Fruit fly (Drosophila melanogaster) whole organism, embryonic: ENCODE results near the gene Myo31DF.

Source experiments
- Blimp-1 ChIP-seq: fragments of 200-800 bp; sonication (Bioruptor generic); optimal IDR thresholded peaks from 3 replicates; lab custom pipeline; 2018; ENCODE audit warnings: missing biosample characterization, missing genetic modification characterization, mild to moderate bottlenecking, moderate library complexity, missing genetic modification reagents
- CG10267 ChIP-seq: fragments of 200-800 bp; sonication (Bioruptor generic); optimal IDR thresholded peaks from 2 replicates; lab custom pipeline; 2018; ENCODE audit warnings: missing biosample characterization, mild to moderate bottlenecking, missing genetic modification characterization, moderate library complexity
- CG10366 ChIP-seq: fragments of 200-800 bp; sonication (Bioruptor generic); IDR thresholded peaks from 2 replicates; pipeline ENCODE4 v1.3.6; 2022; ENCODE audit warnings: missing biosample characterization, missing genetic modification characterization
- CG10565 ChIP-seq: fragments of 200-800 bp; sonication (Bioruptor generic); optimal IDR thresholded peaks from 3 replicates; lab custom pipeline; 2016; ENCODE audit warnings: missing biosample characterization, mild to moderate bottlenecking, missing genetic modification characterization
- CG11085 ChIP-seq: fragments of 200-800 bp; sonication (Bioruptor generic); IDR thresholded peaks from 2 replicates; pipeline ENCODE4 v1.3.6; 2022; ENCODE audit warnings: missing biosample characterization, missing genetic modification characterization
- CG12299 ChIP-seq: fragments of 200-800 bp; sonication (Bioruptor generic); optimal IDR thresholded peaks from 2 replicates; lab custom pipeline; 2018; ENCODE audit warnings: missing biosample characterization, mild to moderate bottlenecking, missing genetic modification characterization
- CG14441 ChIP-seq: fragments of 200-800 bp; sonication (Bioruptor generic); IDR thresholded peaks from 2 replicates; pipeline ENCODE4 v1.3.6; 2022; ENCODE audit warnings: missing biosample characterization, missing genetic modification characterization
- CG14710 ChIP-seq: fragments of 200-800 bp; sonication (Bioruptor generic); optimal IDR thresholded peaks from 3 replicates; lab custom pipeline; 2019; ENCODE audit warnings: missing biosample characterization, mild to moderate bottlenecking, missing genetic modification characterization, moderate library complexity
- CG1603 ChIP-seq: fragments of 200-800 bp; sonication (Bioruptor generic); optimal IDR thresholded peaks from 2 replicates; lab custom pipeline; 2019; ENCODE audit warnings: missing biosample characterization, mild to moderate bottlenecking, missing genetic modification characterization, moderate library complexity
- CG17359 ChIP-seq: fragments of 200-800 bp; sonication (Bioruptor generic); optimal IDR thresholded peaks from 3 replicates; lab custom pipeline; 2018; ENCODE audit warnings: missing biosample characterization, mild to moderate bottlenecking, missing genetic modification characterization, moderate library complexity
- CG17385 ChIP-seq: fragments of 200-800 bp; sonication (Bioruptor generic); optimal IDR thresholded peaks from 3 replicates; lab custom pipeline; 2018; ENCODE audit warnings: missing biosample characterization, mild to moderate bottlenecking, missing genetic modification characterization
- CG2116 ChIP-seq: fragments of 200-800 bp; sonication (Bioruptor generic); optimal IDR thresholded peaks from 3 replicates; lab custom pipeline; 2018; ENCODE audit warnings: missing biosample characterization, mild to moderate bottlenecking, missing genetic modification characterization
- CG2712 ChIP-seq: fragments of 200-800 bp; optimal IDR thresholded peaks from 3 replicates; lab custom pipeline; 2019; ENCODE audit warnings: missing biosample characterization, mild to moderate bottlenecking, missing genetic modification characterization, moderate library complexity
- CG3726 ChIP-seq: fragments of 200-800 bp; sonication (Bioruptor generic); IDR thresholded peaks from 3 replicates; pipeline ENCODE4, ENCODE4 v1.3.6; 2022; ENCODE audit warnings: missing biosample characterization, missing genetic modification characterization
- CG6813 ChIP-seq: fragments of 200-800 bp; sonication (Bioruptor generic); optimal IDR thresholded peaks from 2 replicates; lab custom pipeline; 2017; ENCODE audit warnings: missing biosample characterization, missing genetic modification characterization, mild to moderate bottlenecking, moderate library complexity, missing genetic modification reagents
- CG9932 ChIP-seq: fragments of 200-800 bp; sonication (Bioruptor generic); IDR thresholded peaks from 2 replicates; pipeline ENCODE4 v1.3.6; 2022; ENCODE audit warnings: missing biosample characterization, missing genetic modification characterization
- E2f1 ChIP-seq: fragments of 200-800 bp; sonication (Bioruptor generic); IDR thresholded peaks from 2 replicates; pipeline ENCODE4 v1.3.6; 2022; ENCODE audit warnings: missing biosample characterization, missing genetic modification characterization
- NC2α ChIP-seq: fragments of 200-800 bp; sonication (Bioruptor generic); optimal IDR thresholded peaks from 2 replicates; lab custom pipeline; 2016; ENCODE audit warnings: missing biosample characterization, missing genetic modification characterization
- Oaz ChIP-seq: fragments of 200-800 bp; sonication (Bioruptor generic); IDR thresholded peaks from 2 replicates; pipeline ENCODE4 v1.3.6; 2022; ENCODE audit warnings: missing biosample characterization, missing genetic modification characterization
- PHDP ChIP-seq: fragments of 200-800 bp; sonication (Bioruptor generic); optimal IDR thresholded peaks from 3 replicates; lab custom pipeline; 2018; ENCODE audit warnings: missing biosample characterization, mild to moderate bottlenecking, missing genetic modification characterization, moderate library complexity
- Spps ChIP-seq: fragments of 200-800 bp; sonication (Bioruptor generic); optimal IDR thresholded peaks from 2 replicates; lab custom pipeline; 2018; ENCODE audit warnings: missing biosample characterization, mild to moderate bottlenecking, missing genetic modification characterization
- ap ChIP-seq: fragments of 200-800 bp; sonication (Bioruptor generic); IDR thresholded peaks from 2 replicates; pipeline ENCODE4 v1.3.6; 2022; ENCODE audit warnings: missing biosample characterization, missing genetic modification characterization
- ase ChIP-seq: fragments of 200-800 bp; sonication (Bioruptor generic); IDR thresholded peaks from 3 replicates; pipeline ENCODE4 v1.3.6; 2022; ENCODE audit warnings: missing biosample characterization, missing genetic modification characterization
- bsh ChIP-seq, 2 experiments: fragments of 200-800 bp; sonication (Bioruptor generic); optimal IDR thresholded peaks; 2 replicates each; lab custom pipeline; 2017 to 2018; ENCODE audit warnings: mild to moderate bottlenecking in 2 of 2, missing biosample characterization in 2 of 2, missing genetic modification characterization in 2 of 2, moderate library complexity in 1 of 2
- caup ChIP-seq: fragments of 200-800 bp; sonication (Bioruptor generic); optimal IDR thresholded peaks from 3 replicates; lab custom pipeline; 2017; ENCODE audit warnings: missing biosample characterization, mild to moderate bottlenecking, missing genetic modification characterization, moderate library complexity; ENCODE audit not compliant: severe bottlenecking
- chif ChIP-seq, 2 experiments: fragments of 200-800 bp; sonication (Bioruptor generic); optimal IDR thresholded peaks; 3 replicates each; lab custom pipeline; 2016; ENCODE audit warnings: missing biosample characterization in 2 of 2, missing genetic modification characterization in 2 of 2
- chn ChIP-seq: fragments of 200-800 bp; sonication (Bioruptor generic); optimal IDR thresholded peaks from 2 replicates; lab custom pipeline; 2016; ENCODE audit warnings: missing biosample characterization, missing genetic modification characterization
- crol ChIP-seq: fragments of 200-800 bp; sonication (Bioruptor generic); IDR thresholded peaks from 2 replicates; pipeline ENCODE4 v1.3.6; 2022; ENCODE audit warnings: missing biosample characterization, missing genetic modification characterization
- fd96Cb ChIP-seq: fragments of 200-800 bp; sonication (Bioruptor generic); optimal IDR thresholded peaks from 2 replicates; lab custom pipeline; 2018; ENCODE audit warnings: missing biosample characterization, mild to moderate bottlenecking, missing genetic modification characterization, moderate library complexity
- gem ChIP-seq: fragments of 200-800 bp; sonication (Bioruptor generic); optimal IDR thresholded peaks from 2 replicates; lab custom pipeline; 2019; ENCODE audit warnings: missing biosample characterization, mild to moderate bottlenecking, missing genetic modification characterization, moderate library complexity
- grau ChIP-seq: fragments of 200-800 bp; optimal IDR thresholded peaks from 3 replicates; lab custom pipeline; 2019; ENCODE audit warnings: missing biosample characterization, mild to moderate bottlenecking, missing genetic modification characterization, moderate library complexity
- gsb-n ChIP-seq: fragments of 200-800 bp; sonication (Bioruptor generic); optimal IDR thresholded peaks from 3 replicates; lab custom pipeline; 2018; ENCODE audit warnings: missing biosample characterization, mild to moderate bottlenecking, missing genetic modification characterization
- hkb ChIP-seq, 2 experiments: fragments of 200-800 bp in 1 of 2; fragments of >200 bp in 1 of 2; sonication (Bioruptor generic) in 1 of 2; IDR thresholded peaks in 1 of 2; optimal IDR thresholded peaks in 1 of 2; 2 replicates each; pipeline versions ENCODE4 v1.3.6 to Lab custom; 2017 to 2022; ENCODE audit warnings: missing biosample characterization in 1 of 2, missing genetic modification characterization in 1 of 2
- jing ChIP-seq: fragments of 200-800 bp; sonication (Bioruptor generic); optimal IDR thresholded peaks from 2 replicates; lab custom pipeline; 2018; ENCODE audit warnings: missing biosample characterization, mild to moderate bottlenecking, missing genetic modification characterization
- kni ChIP-seq: fragments of 200-800 bp; sonication (Bioruptor generic); optimal IDR thresholded peaks from 3 replicates; lab custom pipeline; 2017; ENCODE audit warnings: mild to moderate bottlenecking, missing biosample characterization, missing genetic modification reagents, missing genetic modification characterization
- lmd ChIP-seq: fragments of 200-800 bp; sonication (Bioruptor generic); IDR thresholded peaks from 2 replicates; pipeline ENCODE4 v1.3.6; 2022; ENCODE audit warnings: missing biosample characterization, missing genetic modification characterization
- pan ChIP-seq, 4 experiments: fragments of >200 bp in 3 of 4; fragments of 200-800 bp in 1 of 4; sonication (Bioruptor generic) in 1 of 4; optimal IDR thresholded peaks in 3 of 4; IDR thresholded peaks in 1 of 4; 2 replicates each; pipeline versions ENCODE4 v1.3.6 to Lab custom; 2017 to 2022; ENCODE audit warnings: missing biosample characterization in 2 of 4, missing genetic modification characterization in 2 of 4, mixed read lengths in 1 of 4
- pb ChIP-seq: fragments of 200-800 bp; sonication (Bioruptor generic); optimal IDR thresholded peaks from 3 replicates; lab custom pipeline; 2016; ENCODE audit warnings: missing biosample characterization, missing genetic modification characterization
- phol ChIP-seq: fragments of 200-800 bp; sonication (Bioruptor generic); optimal IDR thresholded peaks from 3 replicates; lab custom pipeline; 2018; ENCODE audit warnings: missing biosample characterization, mild to moderate bottlenecking, missing genetic modification characterization, moderate library complexity
- prd ChIP-seq, 3 experiments: fragments of >200 bp in 2 of 3; fragments of 200-800 bp in 1 of 3; sonication (Bioruptor generic) in 1 of 3; optimal IDR thresholded peaks in 2 of 3; IDR thresholded peaks in 1 of 3; 2 replicates in 2 of 3; 3 replicates in 1 of 3; pipeline versions ENCODE4 v1.3.6 to Lab custom; 2017 to 2022; ENCODE audit warnings: missing biosample characterization in 1 of 3, missing genetic modification characterization in 1 of 3
- pzg ChIP-seq: fragments of 200-800 bp; sonication (Bioruptor generic); optimal IDR thresholded peaks from 3 replicates; lab custom pipeline; 2018; ENCODE audit warnings: missing biosample characterization, mild to moderate bottlenecking, missing genetic modification characterization, moderate library complexity
- repo ChIP-seq: fragments of 200-800 bp; sonication (Bioruptor generic); optimal IDR thresholded peaks from 2 replicates; lab custom pipeline; 2016; ENCODE audit warnings: missing biosample characterization, missing genetic modification characterization
- ro ChIP-seq: fragments of 200-800 bp; sonication (Bioruptor generic); IDR thresholded peaks from 2 replicates; pipeline ENCODE4 v1.3.6; 2022; ENCODE audit warnings: missing biosample characterization, missing genetic modification characterization
- row ChIP-seq: fragments of 200-800 bp; sonication (Bioruptor generic); IDR thresholded peaks from 3 replicates; pipeline ENCODE4 v1.3.6; 2022; ENCODE audit warnings: missing biosample characterization, missing genetic modification characterization
- tgo ChIP-seq: fragments of 200-800 bp; sonication (Bioruptor generic); IDR thresholded peaks from 3 replicates; pipeline ENCODE4 v1.3.6; 2022; ENCODE audit warnings: missing biosample characterization, missing genetic modification characterization
- ttk ChIP-seq: fragments of 200-800 bp; sonication (Bioruptor generic); IDR thresholded peaks from 2 replicates; pipeline ENCODE4 v2.1.2; 2022; ENCODE audit warnings: missing biosample characterization, missing genetic modification characterization
- vvl ChIP-seq: fragments of 200-800 bp; sonication (Bioruptor generic); IDR thresholded peaks from 2 replicates; pipeline ENCODE4 v1.3.6; 2022; ENCODE audit warnings: missing biosample characterization, missing genetic modification characterization
- zfh1 ChIP-seq: fragments of 200-800 bp; sonication (Bioruptor generic); IDR thresholded peaks from 3 replicates; pipeline ENCODE4 v1.3.6; 2022; ENCODE audit warnings: missing biosample characterization, missing genetic modification characterization

Gene Myo31DF

DNA sequence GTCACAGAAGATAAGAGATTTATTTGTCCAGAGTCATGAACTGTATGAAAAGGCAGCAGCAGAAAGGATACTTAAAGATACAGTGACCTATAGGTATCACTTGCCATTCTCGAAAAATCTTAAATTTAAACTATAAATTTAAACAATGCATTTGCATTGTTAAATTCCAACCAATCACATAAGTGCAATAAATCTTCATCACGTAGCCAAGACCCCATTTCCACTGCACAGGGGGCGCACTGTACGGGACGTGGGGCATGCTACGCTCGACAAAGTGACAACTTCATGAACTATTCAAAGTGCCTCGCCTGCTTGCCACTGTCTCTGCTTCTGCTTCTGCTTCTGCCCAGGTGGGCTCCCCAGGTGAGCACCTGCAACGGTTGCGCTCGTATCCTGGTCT, 48.7 kb upstream of the Myo31DF start (continued):
- peak; percentile 45; the same call in 2 of the 3 replicates for TF ChIP-seq row (GFP tag; lab: Robert Waterston, UW)
- peak; percentile 14; the same call in 1 of the 2 replicates for TF ChIP-seq ap (GFP tag; lab: Robert Waterston, UW)
- no peak for TF ChIP-seq ro (GFP tag; lab: Robert Waterston, UW)
- TF ChIP-seq CG3726 (GFP tag; lab: Robert Waterston, UW), result 0 out of 3 replicates have a peak, but pooled peaks have one; percentile 52
- peak; percentile 5 for TF ChIP-seq Blimp-1 (GFP tag; lab: Kevin White, UChicago)
- no peak for TF ChIP-seq hkb (optimal IDR thresholded peaks at IDR 0.05; lab: Kevin White, UChicago)
- peak; percentile 31; the same call in 1 of the 2 replicates for TF ChIP-seq hkb (GFP tag; IDR thresholded peaks at IDR 0.05; lab: Robert Waterston, UW)
- TF ChIP-seq PHDP (tag; lab: Kevin White, UChicago), result no peak
- peak; percentile 1 for TF ChIP-seq CG1603 (tag; lab: Kevin White, UChicago)
- TF ChIP-seq prd (optimal IDR thresholded peaks at IDR 0.05; lab: Kevin White, UChicago), result no peak
- TF ChIP-seq prd (GFP tag; IDR thresholded peaks at IDR 0.05; lab: Robert Waterston, UW), result peak; percentile 29; the same call in 1 of the 3 replicates
- TF ChIP-seq CG12299 (tag; lab: Kevin White, UChicago), result no peak
- 0 out of 2 replicates have a peak, but pooled peaks have one; percentile 9 for TF ChIP-seq E2f1
- peak; percentile 19; the same call in 1 of the 3 replicates for TF ChIP-seq tgo (GFP tag; lab: Robert Waterston, UW)
- no peak for TF ChIP-seq repo
- TF ChIP-seq jing (GFP tag; lab: Kevin White, UChicago), result no peak
- TF ChIP-seq pan (optimal IDR thresholded peaks at IDR 0.05; lab: Kevin White, UChicago), result no peak
- TF ChIP-seq pan (GFP tag; optimal IDR thresholded peaks at IDR 0.05 in 1 of 2, IDR thresholded peaks at IDR 0.05 in 1 of 2), result peak in 1 of 2 experiments; percentile 14
- 0 out of 2 replicates have a peak, but pooled peaks have one; percentile 13 for TF ChIP-seq Oaz (GFP tag; lab: Robert Waterston, UW)
- peak; percentile 63; the same call in 2 of the 3 replicates for TF ChIP-seq zfh1
- peak in 1 of 2 experiments; percentile 31 for TF ChIP-seq bsh (GFP tag; optimal IDR thresholded peaks at IDR 0.05; lab: Kevin White, UChicago)
- TF ChIP-seq CG11085 (GFP tag; lab: Robert Waterston, UW), result peak; percentile 51
- 0 out of 2 replicates have a peak, but pooled peaks have one; percentile 21 for TF ChIP-seq lmd (GFP tag; lab: Robert Waterston, UW)
- peak; percentile 68 for TF ChIP-seq grau
- peak; percentile 8 for TF ChIP-seq phol (tag; lab: Kevin White, UChicago)
- peak in 1 of 2 experiments; percentile 25 for TF ChIP-seq chif (GFP tag; optimal IDR thresholded peaks at IDR 0.05; lab: Kevin White, UChicago)
- no peak for TF ChIP-seq CG17385 (GFP tag; lab: Kevin White, UChicago)
- TF ChIP-seq vvl (GFP tag; lab: Robert Waterston, UW), result peak; percentile 41
- TF ChIP-seq CG14441 (GFP tag; lab: Robert Waterston, UW), result peak; percentile 47; the same call in 1 of the 2 replicates
- TF ChIP-seq CG17359 (tag; lab: Kevin White, UChicago), result peak; percentile 2

DNA sequence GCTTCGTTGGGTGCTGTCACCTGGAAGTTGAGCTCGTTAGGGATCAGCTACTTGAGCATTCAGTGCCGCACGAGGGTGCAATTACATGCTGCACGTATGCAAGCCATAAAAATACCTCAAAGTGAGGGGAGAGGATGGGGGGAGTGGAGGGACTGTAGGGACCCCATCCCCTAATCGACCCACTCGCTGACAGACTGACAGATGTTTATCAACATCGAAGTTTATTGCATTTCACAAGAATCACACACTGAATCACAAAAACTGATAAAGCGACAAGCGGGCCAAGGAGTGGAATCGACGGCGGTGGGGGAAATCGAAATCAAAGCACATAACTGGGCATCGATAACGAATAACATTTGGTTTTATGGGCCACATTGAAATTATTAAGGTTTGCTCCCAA, 48.1 kb upstream of the Myo31DF start:
- TF ChIP-seq CG10366 (GFP tag; lab: Robert Waterston, UW) (0 out of 2 replicates have a peak, but pooled peaks have one; percentile 8), crol (GFP tag; lab: Robert Waterston, UW) (peak; percentile 86), CG14710 (tag; lab: Kevin White, UChicago) (no peak), NC2α (GFP tag; lab: Kevin White, UChicago) (no peak), CG6813 (GFP tag; lab: Kevin White, UChicago) (no peak), gem (no peak), pzg (GFP tag; lab: Kevin White, UChicago) (no peak), Spps (tag; lab: Kevin White, UChicago) (no peak), CG10267 (tag; lab: Kevin White, UChicago) (no peak), repo (no peak), chn (no peak), ase (GFP tag; lab: Robert Waterston, UW) (no peak), fd96Cb (no peak), kni (GFP tag; lab: Kevin White, UChicago) (peak; percentile 42), gsb-n (tag; lab: Kevin White, UChicago) (no peak), pb (GFP tag; lab: Kevin White, UChicago) (no peak), CG2116 (GFP tag; lab: Kevin White, UChicago) (no peak), CG10565 (GFP tag; lab: Kevin White, UChicago) (no peak), caup (GFP tag; lab: Kevin White, UChicago) (no peak), CG9932 (GFP tag; lab: Robert Waterston, UW) (no peak), ttk (GFP tag; lab: Robert Waterston, UW) (no peak), CG2712 (no peak)
